Worm (Caenorhabditis elegans): ENCODE results near the gene cyp-33C3.

cyp-33C3 gene

ce11 chrV:2290329-2290728, 47.8 kb downstream of the cyp-33C3 start, which contains the start of gene nhr-225:
Gene nhr-225, minus strand, starts transcription at chrV:2290474.
- TF ChIP-seq flt-1 (GFP tag; IDR thresholded peaks at IDR 0.05) = no peak
- TF ChIP-seq hnd-1 (tag; optimal IDR thresholded peaks at IDR 0.05) = no peak
- TF ChIP-seq tbx-11 (GFP tag; IDR thresholded peaks at IDR 0.05) = no peak
- TF ChIP-seq sea-1 (GFP tag; conservative IDR thresholded peaks at IDR 0.05) = no peak
- TF ChIP-seq B0310.2 (tag; optimal IDR thresholded peaks at IDR 0.05) = no peak
- TF ChIP-seq ets-7 (tag; optimal IDR thresholded peaks at IDR 0.05) = no peak
- TF ChIP-seq hmg-4 (GFP tag; optimal IDR thresholded peaks at IDR 0.05) = no peak

- TF ChIP-seq hmg-4 (GFP tag; optimal IDR thresholded peaks at IDR 0.05) (no peak), ceh-36 (tag; optimal IDR thresholded peaks at IDR 0.05) (no peak), sea-1 (GFP tag; conservative IDR thresholded peaks at IDR 0.05) (no peak), scrt-1 (GFP tag; IDR thresholded peaks at IDR 0.05) (no peak), hnd-1 (tag; optimal IDR thresholded peaks at IDR 0.05) (no peak), ets-7 (tag; optimal IDR thresholded peaks at IDR 0.05) (no peak), aly-1 (tag; optimal IDR thresholded peaks at IDR 0.05) (no peak), pes-1 (GFP tag; IDR thresholded peaks at IDR 0.05) (no peak), hmbx-1 (tag; optimal IDR thresholded peaks at IDR 0.05) (no peak), flt-1 (GFP tag; IDR thresholded peaks at IDR 0.05) (no peak), ceh-13 (GFP tag; optimal IDR thresholded peaks at IDR 0.05) (no peak), tbx-37 (GFP tag; conservative IDR thresholded peaks at IDR 0.05) (no peak), B0310.2 (tag; optimal IDR thresholded peaks at IDR 0.05) (no peak), F13C5.2 (tag; optimal IDR thresholded peaks at IDR 0.05) (no peak), tbx-11 (GFP tag; IDR thresholded peaks at IDR 0.05) (no peak), tra-4 (tag; optimal IDR thresholded peaks at IDR 0.05) (no peak), ama-1 (optimal IDR thresholded peaks at IDR 0.05) (no peak)
Observed at ce11 chrV:2292240-2292639, 49.7 kb downstream of the cyp-33C3 start, which contains the start of gene nhr-115. Gene nhr-115, plus strand, starts transcription at chrV:2292540.
